Fruit fly (Drosophila melanogaster): ENCODE data around the gene shi.

dm6 chrX:15852815-15853542, 38.9 kb upstream of the shi start, which contains the start of the genes UBL3 and CG15914:
- TF ChIP-seq CG8478 (optimal IDR thresholded peaks at IDR 0.05) (no peak), psq (optimal IDR thresholded peaks at IDR 0.05) (no peak)
